Fruit fly (Drosophila melanogaster): Measurements from ENCODE around the gene CG8349.

The CG8349 gene

DNA sequence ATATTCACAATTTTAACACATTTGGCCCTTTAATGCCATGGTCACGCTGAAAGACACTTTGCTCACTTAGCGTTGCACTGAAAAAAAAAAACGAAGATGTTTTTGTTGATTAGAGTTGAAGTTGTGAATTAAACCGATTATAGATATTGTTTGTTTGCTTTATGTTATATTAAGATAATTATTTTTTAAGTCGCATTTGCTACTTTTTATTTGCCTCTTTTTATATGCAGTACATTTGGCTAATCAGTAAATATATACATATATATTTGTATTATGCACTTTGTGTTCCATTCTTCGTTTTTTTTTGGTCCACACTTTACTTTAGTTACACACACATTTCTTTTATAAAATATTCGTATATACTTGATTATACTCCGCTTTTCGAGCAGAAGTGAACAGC is 14.5 kb downstream of the CG8349 start:
- TF ChIP-seq kay (GFP tag; ENCODE audit: borderline replicate concordance) = peak; percentile 78
- TF ChIP-seq toe (GFP tag; optimal IDR thresholded peaks at IDR 0.05) = no peak

DNA sequence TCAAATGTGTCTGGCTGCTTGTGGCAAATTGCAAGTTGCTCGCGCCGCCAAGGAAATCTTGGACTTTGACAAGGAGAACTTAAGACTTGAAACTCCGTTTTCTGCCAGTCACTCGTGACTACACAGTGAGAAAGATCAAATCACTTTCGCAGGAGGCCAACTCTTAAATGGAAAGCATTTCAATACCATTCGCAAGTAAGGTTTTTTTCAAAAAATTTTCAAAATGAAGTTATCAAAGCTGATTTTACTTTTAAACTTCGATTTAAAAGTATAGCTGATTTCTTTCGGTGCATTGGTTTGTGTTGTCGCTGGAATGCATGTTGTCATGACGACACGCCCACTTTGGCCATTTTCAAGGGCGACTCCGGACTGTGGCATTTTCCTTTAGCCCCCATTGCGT is 16.7 kb downstream of the CG8349 start:
- TF ChIP-seq Mnt (GFP tag; optimal IDR thresholded peaks at IDR 0.05) (no peak), pad (GFP tag; optimal IDR thresholded peaks at IDR 0.05) (no peak)

- TF ChIP-seq tj (GFP tag; optimal IDR thresholded peaks at IDR 0.05) (peak; percentile 53), Clk (GFP tag; optimal IDR thresholded peaks at IDR 0.05) (no peak), pad (GFP tag; optimal IDR thresholded peaks at IDR 0.05) (no peak), kay (GFP tag; ENCODE audit: borderline replicate concordance) (peak; percentile 90), CG5204 (GFP tag; optimal IDR thresholded peaks at IDR 0.05) (no peak), CG7045 (GFP tag; optimal IDR thresholded peaks at IDR 0.05) (peak; percentile 70), Hr96 (GFP tag; optimal IDR thresholded peaks at IDR 0.05) (no peak), cnc (optimal IDR thresholded peaks at IDR 0.05) (no peak), cic (GFP tag; optimal IDR thresholded peaks at IDR 0.05) (peak; percentile 96), CG11617 (GFP tag; optimal IDR thresholded peaks at IDR 0.05) (peak; percentile 59), CG12768 (GFP tag; optimal IDR thresholded peaks at IDR 0.05) (peak; percentile 51), CG33017 (tag; optimal IDR thresholded peaks at IDR 0.05) (peak; percentile 60), bab1 (GFP tag; optimal IDR thresholded peaks at IDR 0.05) (no peak), ovo (GFP tag; optimal IDR thresholded peaks at IDR 0.05) (peak; percentile 53), Mnt (GFP tag; optimal IDR thresholded peaks at IDR 0.05) (peak; percentile 10), CG7101 (tag; optimal IDR thresholded peaks at IDR 0.05) (peak; percentile 59), CG14711 (tag; optimal IDR thresholded peaks at IDR 0.05) (no peak), Crg-1 (GFP tag; optimal IDR thresholded peaks at IDR 0.05) (no peak), toe (GFP tag; optimal IDR thresholded peaks at IDR 0.05) (no peak), CG1620 (GFP tag; optimal IDR thresholded peaks at IDR 0.05) (no peak)
Observed at dm6 chr2L:8233571-8233970, 17.9 kb downstream of the CG8349 start.

- peak; percentile 88 for TF ChIP-seq kay (GFP tag; ENCODE audit: borderline replicate concordance)
- peak; percentile 57 for TF ChIP-seq CG12768 (GFP tag; optimal IDR thresholded peaks at IDR 0.05)
- TF ChIP-seq CG11617 (GFP tag; optimal IDR thresholded peaks at IDR 0.05) = no peak
- TF ChIP-seq CG7101 (tag; optimal IDR thresholded peaks at IDR 0.05) = no peak
- peak; percentile 67 for TF ChIP-seq cic (GFP tag; optimal IDR thresholded peaks at IDR 0.05)
- TF ChIP-seq ovo (GFP tag; optimal IDR thresholded peaks at IDR 0.05) = no peak
Observed at dm6 chr2L:8239032-8239650, 23.4 kb downstream of the CG8349 start.

DNA sequence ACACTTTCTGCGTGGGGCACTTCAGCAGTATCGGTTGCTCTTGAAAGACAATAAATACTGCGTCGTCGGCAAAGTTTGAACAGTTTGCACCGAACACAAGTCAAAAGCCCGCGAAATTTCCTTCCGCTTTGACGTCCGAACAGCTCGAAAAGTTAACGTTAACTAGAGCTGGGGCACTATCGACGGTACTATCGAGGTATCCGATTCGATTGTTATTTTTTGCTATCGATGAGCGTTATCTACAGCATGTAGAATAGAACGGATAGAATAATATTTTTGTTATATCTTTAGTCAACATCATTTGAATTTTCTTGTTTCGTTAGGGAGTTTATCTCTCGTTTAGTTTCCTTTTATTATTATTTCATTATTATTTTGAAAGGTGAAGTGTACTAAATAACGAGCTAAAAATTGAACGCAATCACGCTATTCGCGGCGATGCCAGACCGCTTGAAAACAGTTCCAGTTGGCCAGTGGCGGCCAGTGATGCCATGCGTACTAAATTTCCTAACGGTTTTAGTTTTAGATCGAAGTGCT is 24.1 kb downstream of the CG8349 start, which contains the start of gene Pvr:
Gene Pvr (minus strand): TSS at position 167 of the 534 bp plus-strand sequence.
- TF ChIP-seq kay (GFP tag; ENCODE audit: borderline replicate concordance) (no peak), CG14711 (tag; optimal IDR thresholded peaks at IDR 0.05) (no peak), CG7101 (tag; optimal IDR thresholded peaks at IDR 0.05) (no peak), cnc (optimal IDR thresholded peaks at IDR 0.05) (no peak), CG1620 (GFP tag; optimal IDR thresholded peaks at IDR 0.05) (peak; percentile 16), toe (GFP tag; optimal IDR thresholded peaks at IDR 0.05) (no peak), CG33017 (tag; optimal IDR thresholded peaks at IDR 0.05) (no peak), CG11617 (GFP tag; optimal IDR thresholded peaks at IDR 0.05) (no peak), tj (GFP tag; optimal IDR thresholded peaks at IDR 0.05) (peak; percentile 98), CG12768 (GFP tag; optimal IDR thresholded peaks at IDR 0.05) (no peak), cic (GFP tag; optimal IDR thresholded peaks at IDR 0.05) (peak; percentile 4), CG7045 (GFP tag; optimal IDR thresholded peaks at IDR 0.05) (peak; percentile 10), CG5204 (GFP tag; optimal IDR thresholded peaks at IDR 0.05) (peak; percentile 36), bab1 (GFP tag; optimal IDR thresholded peaks at IDR 0.05) (peak; percentile 58), ovo (GFP tag; optimal IDR thresholded peaks at IDR 0.05) (peak; percentile 30), Crg-1 (GFP tag; optimal IDR thresholded peaks at IDR 0.05) (no peak), Clk (GFP tag; optimal IDR thresholded peaks at IDR 0.05) (no peak), pad (GFP tag; optimal IDR thresholded peaks at IDR 0.05) (no peak), Hr96 (GFP tag; optimal IDR thresholded peaks at IDR 0.05) (no peak), Mnt (GFP tag; optimal IDR thresholded peaks at IDR 0.05) (no peak)

- TF ChIP-seq cic (GFP tag; optimal IDR thresholded peaks at IDR 0.05) (no peak), CG7045 (GFP tag; optimal IDR thresholded peaks at IDR 0.05) (no peak), CG11617 (GFP tag; optimal IDR thresholded peaks at IDR 0.05) (no peak), CG5204 (GFP tag; optimal IDR thresholded peaks at IDR 0.05) (no peak), CG1620 (GFP tag; optimal IDR thresholded peaks at IDR 0.05) (no peak), CG7101 (tag; optimal IDR thresholded peaks at IDR 0.05) (no peak), kay (GFP tag; ENCODE audit: borderline replicate concordance) (no peak), CG12768 (GFP tag; optimal IDR thresholded peaks at IDR 0.05) (no peak), Clk (GFP tag; optimal IDR thresholded peaks at IDR 0.05) (no peak), Mnt (GFP tag; optimal IDR thresholded peaks at IDR 0.05) (no peak), toe (GFP tag; optimal IDR thresholded peaks at IDR 0.05) (no peak), CG14711 (tag; optimal IDR thresholded peaks at IDR 0.05) (no peak), ovo (GFP tag; optimal IDR thresholded peaks at IDR 0.05) (no peak), Crg-1 (GFP tag; optimal IDR thresholded peaks at IDR 0.05) (no peak), CG33017 (tag; optimal IDR thresholded peaks at IDR 0.05) (no peak), bab1 (GFP tag; optimal IDR thresholded peaks at IDR 0.05) (no peak)
Observed at dm6 chr2L:8241700-8242099, 26.0 kb downstream of the CG8349 start, which contains the start of gene Spn28F. Gene Spn28F (minus strand): TSS chr2L:8241800.
